Worm (Caenorhabditis elegans): ENCODE measurements around the gene cdh-1.
A peak's percentile ranks its signal among the peaks of the same experiment; 100 is the strongest.

cdh-1 gene

DNA sequence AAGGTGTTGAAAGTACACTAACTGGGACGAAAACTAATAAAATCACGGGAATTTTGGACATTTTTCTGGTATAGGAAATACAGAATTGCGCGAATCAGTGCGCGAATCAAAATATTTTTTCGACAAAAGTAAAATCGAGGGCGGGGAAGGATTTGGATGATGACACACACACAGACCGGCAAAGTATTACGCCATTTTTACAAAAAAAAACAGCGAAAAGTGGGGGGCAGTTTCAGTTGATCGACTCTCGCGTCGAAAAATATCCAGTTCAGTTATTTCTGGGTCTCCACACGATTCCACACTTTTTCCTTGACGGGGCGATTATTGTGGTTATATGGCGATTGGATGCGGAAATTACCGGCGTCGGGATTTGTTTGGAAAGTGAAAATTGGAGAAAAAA, 35.4 kb downstream of the cdh-1 start, which contains the start of gene H05C05.4:
Gene H05C05.4 (minus strand): TSS at position 101 of the 400 bp plus-strand sequence.
- TF ChIP-seq blmp-1 (tag; optimal IDR thresholded peaks at IDR 0.05) (peak; percentile 65), zag-1 (tag; optimal IDR thresholded peaks at IDR 0.05) (no peak)

- TF ChIP-seq nhr-20 (tag; optimal IDR thresholded peaks at IDR 0.05) (no peak), efl-1 (optimal IDR thresholded peaks at IDR 0.05) (no peak), efl-1 (GFP tag; optimal IDR thresholded peaks at IDR 0.05 in 1 of 2) (peak in 1 of 2 experiments; percentile 71), snu-23 (GFP tag; optimal IDR thresholded peaks at IDR 0.05) (no peak), nhr-237 (tag; optimal IDR thresholded peaks at IDR 0.05) (no peak), pax-3 (tag; optimal IDR thresholded peaks at IDR 0.05) (no peak), mef-2 (tag; optimal IDR thresholded peaks at IDR 0.05) (no peak)
Measured at ce11 chrIII:2946626-2947168, 36.0 kb downstream of the cdh-1 start, which contains the start of gene H05C05.1. TSS of gene H05C05.1 (plus strand) at chrIII:2947118.

DNA sequence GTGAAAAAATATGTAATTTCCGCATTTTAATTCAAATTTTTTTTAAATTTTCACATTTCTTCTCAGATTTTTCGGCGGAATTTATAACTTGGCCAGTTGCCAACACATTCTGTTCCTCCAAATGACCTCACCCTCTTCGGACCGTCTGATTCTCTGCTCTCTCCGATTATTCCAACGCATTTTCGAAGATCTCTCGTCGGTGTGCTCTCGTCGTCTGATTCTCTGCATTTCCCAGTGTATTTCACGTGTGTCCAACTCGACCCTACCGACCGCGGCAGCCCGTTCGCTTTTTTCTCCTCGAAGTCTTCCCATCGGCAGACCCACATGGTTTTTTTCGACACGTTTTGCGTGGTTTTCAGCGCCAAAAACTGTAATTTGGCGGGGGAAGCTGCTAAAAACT, 36.5 kb downstream of the cdh-1 start:
- TF ChIP-seq ceh-82 (tag; optimal IDR thresholded peaks at IDR 0.05) (peak in 1 of 3 experiments; percentile 25), ceh-90 (tag; optimal IDR thresholded peaks at IDR 0.05) (no peak), egl-13 (tag; optimal IDR thresholded peaks at IDR 0.05) (no peak), elt-3 (tag; optimal IDR thresholded peaks at IDR 0.05) (no peak), nhr-85 (tag) (peak; percentile 29), lsy-2 (tag; optimal IDR thresholded peaks at IDR 0.05) (peak; percentile 25 to 30), mep-1 (tag; optimal IDR thresholded peaks at IDR 0.05) (peak; percentile 57), efl-1 (optimal IDR thresholded peaks at IDR 0.05) (peak; percentile 64 to 68), efl-1 (GFP tag; optimal IDR thresholded peaks at IDR 0.05 in 1 of 2) (peak in 1 of 2 experiments; percentile 32), lir-3 (tag; optimal IDR thresholded peaks at IDR 0.05; ENCODE audit: poor library complexity) (no peak), grh-1 (GFP tag; IDR thresholded peaks at IDR 0.05) (no peak), blmp-1 (tag; optimal IDR thresholded peaks at IDR 0.05) (peak; percentile 13), pag-3 (tag; optimal IDR thresholded peaks at IDR 0.05; ENCODE audit: borderline replicate concordance, insufficient read depth) (no peak), dpl-1 (GFP tag; optimal IDR thresholded peaks at IDR 0.05) (peak in 2 of 3 experiments; percentile 32 to 34), lin-14 (GFP tag; optimal IDR thresholded peaks at IDR 0.05) (peak; percentile 79), F16B12.6 (tag; optimal IDR thresholded peaks at IDR 0.05) (peak; percentile 9), xbp-1 (tag; optimal IDR thresholded peaks at IDR 0.05) (no peak), lin-35 (GFP tag; optimal IDR thresholded peaks at IDR 0.05) (peak; percentile 20 to 28), snu-23 (GFP tag; optimal IDR thresholded peaks at IDR 0.05) (peak; percentile 45), tbx-2 (tag; optimal IDR thresholded peaks at IDR 0.05) (peak; percentile 17)

- TF ChIP-seq ceh-88 (GFP tag; IDR thresholded peaks at IDR 0.05) (no peak), xbp-1 (tag; optimal IDR thresholded peaks at IDR 0.05) (no peak), lsy-2 (tag; optimal IDR thresholded peaks at IDR 0.05) (peak in 1 of 2 experiments; percentile 19), isw-1 (GFP tag; IDR thresholded peaks at IDR 0.05) (no peak), elt-3 (tag; optimal IDR thresholded peaks at IDR 0.05) (peak in 1 of 6 experiments; percentile 16), pax-3 (tag; optimal IDR thresholded peaks at IDR 0.05) (no peak), unc-130 (tag; optimal IDR thresholded peaks at IDR 0.05) (no peak), efl-1 (optimal IDR thresholded peaks at IDR 0.05) (no peak), efl-1 (GFP tag; optimal IDR thresholded peaks at IDR 0.05 in 1 of 2) (peak in 1 of 2 experiments; percentile 38), lir-3 (tag; optimal IDR thresholded peaks at IDR 0.05; ENCODE audit: poor library complexity) (no peak), ceh-63 (GFP tag; optimal IDR thresholded peaks at IDR 0.05) (no peak), grh-1 (GFP tag; IDR thresholded peaks at IDR 0.05) (no peak), nhr-85 (tag) (peak; percentile 54), tlp-1 (tag; optimal IDR thresholded peaks at IDR 0.05) (no peak), mab-9 (GFP tag; IDR thresholded peaks at IDR 0.05) (no peak), lin-35 (GFP tag; optimal IDR thresholded peaks at IDR 0.05) (peak in 1 of 2 experiments; percentile 10), rnt-1 (tag; optimal IDR thresholded peaks at IDR 0.05) (no peak), ets-5 (GFP tag; IDR thresholded peaks at IDR 0.05) (no peak), hlh-4 (tag; optimal IDR thresholded peaks at IDR 0.05) (no peak), lin-39 (tag; optimal IDR thresholded peaks at IDR 0.05) (no peak), nhr-76 (tag; optimal IDR thresholded peaks at IDR 0.05) (no peak), nhr-84 (tag; optimal IDR thresholded peaks at IDR 0.05) (no peak), sup-37 (GFP tag; optimal IDR thresholded peaks at IDR 0.05) (no peak), vab-15 (tag; optimal IDR thresholded peaks at IDR 0.05) (no peak), ama-1 (optimal IDR thresholded peaks at IDR 0.05) (no peak), swsn-7 (tag; optimal IDR thresholded peaks at IDR 0.05) (no peak), snpc-4 (tag; optimal IDR thresholded peaks at IDR 0.05) (no peak), skn-1 (tag; optimal IDR thresholded peaks at IDR 0.05) (peak; percentile 54), nhr-77 (tag; optimal IDR thresholded peaks at IDR 0.05) (no peak)
Measured at ce11 chrIII:2948310-2948961, 37.7 kb downstream of the cdh-1 start.
